Worm (Caenorhabditis elegans): ENCODE measurements around the gene F36H12.9.
"Not testable (repeated sequence)": the region's sequence is repeated elsewhere in the genome, so short reads cannot be mapped to it uniquely, and the experiment has no call there.

DNA sequence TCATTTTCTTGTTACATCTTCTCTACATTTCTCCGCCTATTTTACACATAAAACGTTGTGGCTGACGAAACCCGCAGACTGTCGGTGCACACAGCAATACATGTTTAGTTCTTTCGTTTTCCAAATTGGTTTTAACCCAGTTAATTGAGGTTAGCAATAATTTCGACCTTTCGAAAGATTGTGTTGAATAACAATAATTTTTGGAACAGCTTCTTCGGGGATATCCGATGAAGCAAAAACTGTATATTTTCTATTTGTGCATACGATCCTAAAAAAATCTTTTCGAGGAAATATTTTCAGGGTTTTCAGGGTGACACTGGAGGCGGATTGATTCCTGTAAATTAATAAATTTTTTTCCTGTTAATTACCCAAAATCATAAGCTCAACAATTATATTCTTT, 5.0 kb downstream of the F36H12.9 start:
- not testable (repeated sequence) for TF ChIP-seq F26F4.8 (GFP tag; conservative IDR thresholded peaks at IDR 0.05); ztf-11 (tag; optimal IDR thresholded peaks at IDR 0.05); skn-1 (tag; optimal IDR thresholded peaks at IDR 0.05); ces-1 (GFP tag; optimal IDR thresholded peaks at IDR 0.05); hif-1 (tag; optimal IDR thresholded peaks at IDR 0.05); zfp-3 (GFP tag; conservative IDR thresholded peaks at IDR 0.05); nhr-41 (GFP tag; IDR thresholded peaks at IDR 0.05); mes-2 (tag; optimal IDR thresholded peaks at IDR 0.05; ENCODE audit: poor library complexity, severe bottlenecking); lin-39 (tag; optimal IDR thresholded peaks at IDR 0.05); nhr-10 (tag; optimal IDR thresholded peaks at IDR 0.05); zfp-2 (tag; optimal IDR thresholded peaks at IDR 0.05); duxl-1 (tag; optimal IDR thresholded peaks at IDR 0.05; ENCODE audit: poor library complexity)

Measured in whole organism, L4 larva.